2 worm cellular contexts compared by ENCODE assay signal in genomic region chrV:5717237-5717935, ce11.
A peak's percentile ranks its signal among the peaks of the same experiment; 100 is the strongest.
TF ChIP-seq lines count a peak whose summit lies in the region.

TSS of gene rga-3 (plus strand) at chrV:5717885.

TF ChIP-seq in whole organism, L4 larva, 104 proteins besides CTCF, POLR2A, EP300 and RAD21:
- TF ChIP-seq dmd-9 (GFP tag; IDR thresholded peaks at IDR 0.05; lab: Robert Waterston, UW), result no peak
- no peak for TF ChIP-seq nhr-41 (GFP tag; IDR thresholded peaks at IDR 0.05; lab: Robert Waterston, UW)
- no peak for TF ChIP-seq daf-16 (GFP tag; optimal IDR thresholded peaks at IDR 0.05; lab: Kevin White, UChicago)
- TF ChIP-seq daf-16 (tag; optimal IDR thresholded peaks at IDR 0.05; lab: Kevin White, UChicago), result no peak
- no peak for TF ChIP-seq fos-1 (tag; optimal IDR thresholded peaks at IDR 0.05; lab: Kevin White, UChicago)
- TF ChIP-seq nhr-237 (tag; optimal IDR thresholded peaks at IDR 0.05; lab: Kevin White, UChicago), result no peak
- no peak for TF ChIP-seq mes-2 (tag; optimal IDR thresholded peaks at IDR 0.05; lab: Kevin White, UChicago; ENCODE audit: poor library complexity, severe bottlenecking)
- TF ChIP-seq lin-1 (GFP tag; IDR thresholded peaks at IDR 0.05; lab: Robert Waterston, UW), result no peak
- no peak for TF ChIP-seq saeg-2 (GFP tag; IDR thresholded peaks at IDR 0.05; lab: Robert Waterston, UW)
- no peak for TF ChIP-seq snpc-4 (tag; optimal IDR thresholded peaks at IDR 0.05; lab: Kevin White, UChicago)
- TF ChIP-seq T26A8.4 (GFP tag; IDR thresholded peaks at IDR 0.05; lab: Robert Waterston, UW), result no peak
- peak; percentile 80 for TF ChIP-seq lin-38 (GFP tag; IDR thresholded peaks at IDR 0.05; lab: Robert Waterston, UW)
- TF ChIP-seq php-3 (GFP tag; IDR thresholded peaks at IDR 0.05; lab: Robert Waterston, UW), result no peak
- no peak for TF ChIP-seq T20F7.1 (GFP tag; optimal IDR thresholded peaks at IDR 0.05; lab: Kevin White, UChicago)
- TF ChIP-seq F44E2.7 (GFP tag; IDR thresholded peaks at IDR 0.05; lab: Robert Waterston, UW), result no peak
- TF ChIP-seq cey-2 (tag; optimal IDR thresholded peaks at IDR 0.05; lab: Kevin White, UChicago; ENCODE audit: borderline replicate concordance, insufficient read depth), result no peak
- no peak for TF ChIP-seq dmd-6 (GFP tag; IDR thresholded peaks at IDR 0.05; lab: Robert Waterston, UW)
- TF ChIP-seq lsy-2 (tag; optimal IDR thresholded peaks at IDR 0.05; lab: Kevin White, UChicago), result no peak
- TF ChIP-seq ceh-32 (tag; optimal IDR thresholded peaks at IDR 0.05; lab: Kevin White, UChicago; ENCODE audit: poor library complexity), result no peak
- TF ChIP-seq mdt-29 (GFP tag; IDR thresholded peaks at IDR 0.05; lab: Robert Waterston, UW), result no peak
- TF ChIP-seq ceh-82 (tag; optimal IDR thresholded peaks at IDR 0.05; lab: Kevin White, UChicago), result no peak
- TF ChIP-seq aly-2 (tag; optimal IDR thresholded peaks at IDR 0.05; lab: Kevin White, UChicago), result no peak
- no peak for TF ChIP-seq duxl-1 (tag; optimal IDR thresholded peaks at IDR 0.05; lab: Kevin White, UChicago; ENCODE audit: poor library complexity)
- TF ChIP-seq snpc-1.2 (GFP tag; IDR thresholded peaks at IDR 0.05; lab: Robert Waterston, UW), result peak; percentile 76
- TF ChIP-seq tra-1 (GFP tag; IDR thresholded peaks at IDR 0.05; lab: Robert Waterston, UW), result no peak
- TF ChIP-seq Y48G9A.11 (GFP tag; IDR thresholded peaks at IDR 0.05; lab: Robert Waterston, UW), result peak; percentile 97
- TF ChIP-seq unc-62 (GFP tag; optimal IDR thresholded peaks at IDR 0.05 in 1 of 2; lab: Kevin White, UChicago), result peak in 1 of 2 experiments; percentile 34
- TF ChIP-seq unc-62 (tag; optimal IDR thresholded peaks at IDR 0.05; lab: Kevin White, UChicago), result no peak
- TF ChIP-seq unc-130 (GFP tag; optimal IDR thresholded peaks at IDR 0.05; lab: Kevin White, UChicago), result peak; percentile 97
- no peak for TF ChIP-seq lin-29 (GFP tag; IDR thresholded peaks at IDR 0.05; lab: Robert Waterston, UW)
- no peak for TF ChIP-seq tag-97 (GFP tag; IDR thresholded peaks at IDR 0.05; lab: Robert Waterston, UW)
- no peak for TF ChIP-seq daf-19 (GFP tag; conservative IDR thresholded peaks at IDR 0.05; lab: Robert Waterston, UW)
- TF ChIP-seq set-16 (GFP tag; IDR thresholded peaks at IDR 0.05; lab: Robert Waterston, UW), result no peak
- TF ChIP-seq mdl-1 (tag; optimal IDR thresholded peaks at IDR 0.05; lab: Kevin White, UChicago), result no peak
- no peak for TF ChIP-seq nhr-102 (tag; optimal IDR thresholded peaks at IDR 0.05; lab: Kevin White, UChicago)
- TF ChIP-seq arid-1 (GFP tag; conservative IDR thresholded peaks at IDR 0.05; lab: Robert Waterston, UW), result no peak
- no peak for TF ChIP-seq D1046.2 (GFP tag; IDR thresholded peaks at IDR 0.05; lab: Robert Waterston, UW)
- no peak for TF ChIP-seq spr-1 (tag; optimal IDR thresholded peaks at IDR 0.05; lab: Kevin White, UChicago)
- no peak for TF ChIP-seq zfp-2 (tag; optimal IDR thresholded peaks at IDR 0.05; lab: Kevin White, UChicago)
- TF ChIP-seq madf-9 (GFP tag; conservative IDR thresholded peaks at IDR 0.05; lab: Robert Waterston, UW), result no peak
- no peak for TF ChIP-seq egl-43 (GFP tag; IDR thresholded peaks at IDR 0.05; lab: Robert Waterston, UW)
- no peak for TF ChIP-seq rbr-2 (tag; optimal IDR thresholded peaks at IDR 0.05; lab: Kevin White, UChicago)
- TF ChIP-seq ceh-44 (GFP tag; IDR thresholded peaks at IDR 0.05; lab: Robert Waterston, UW), result 0 out of 2 replicates have a peak, but pooled peaks have one; percentile 12
- no peak for TF ChIP-seq zfp-3 (GFP tag; conservative IDR thresholded peaks at IDR 0.05; lab: Robert Waterston, UW)
- no peak for TF ChIP-seq pha-4 (GFP tag; IDR thresholded peaks at IDR 0.05; lab: Robert Waterston, UW)
- TF ChIP-seq pha-4 (tag; optimal IDR thresholded peaks at IDR 0.05; lab: Kevin White, UChicago), result no peak
- TF ChIP-seq F49E8.2 (tag; optimal IDR thresholded peaks at IDR 0.05; lab: Kevin White, UChicago; ENCODE audit: borderline replicate concordance), result peak; percentile 95
- TF ChIP-seq ceh-62 (tag; optimal IDR thresholded peaks at IDR 0.05; lab: Kevin White, UChicago), result no peak

TF ChIP-seq in whole organism, young adult, 124 proteins besides CTCF, POLR2A, EP300 and RAD21 (continues in another document):
- TF ChIP-seq hsf-1 (GFP tag; IDR thresholded peaks at IDR 0.05; lab: Robert Waterston, UW) (peak; percentile 82), dpff-1 (tag; optimal IDR thresholded peaks at IDR 0.05; lab: Kevin White, UChicago) (no peak), aptf-3 (GFP tag; IDR thresholded peaks at IDR 0.05; lab: Robert Waterston, UW) (no peak), hlh-26 (GFP tag; conservative IDR thresholded peaks at IDR 0.05; lab: Robert Waterston, UW) (no peak), snpc-4 (GFP tag; optimal IDR thresholded peaks at IDR 0.05; lab: Kevin White, UChicago) (peak; percentile 62), snpc-4 (tag; optimal IDR thresholded peaks at IDR 0.05; lab: Kevin White, UChicago) (peak in 3 of 4 experiments; percentile 49 to 68 (median 64)), unc-62 (GFP tag; optimal IDR thresholded peaks at IDR 0.05; lab: Kevin White, UChicago) (no peak), B0261.1 (tag; optimal IDR thresholded peaks at IDR 0.05; lab: Kevin White, UChicago) (no peak), snpc-1.1 (tag; optimal IDR thresholded peaks at IDR 0.05; lab: Kevin White, UChicago; ENCODE audit: insufficient read depth) (peak; percentile 82), tbp1 (GFP tag; optimal IDR thresholded peaks at IDR 0.05; lab: Kevin White, UChicago) (peak; percentile 72), attf-5 (GFP tag; optimal IDR thresholded peaks at IDR 0.05; lab: Kevin White, UChicago) (no peak), F57A8.1 (GFP tag; optimal IDR thresholded peaks at IDR 0.05; lab: Kevin White, UChicago) (no peak), tbx-9 (tag; optimal IDR thresholded peaks at IDR 0.05; lab: Kevin White, UChicago; ENCODE audit: borderline replicate concordance) (no peak), K12H6.12 (tag; optimal IDR thresholded peaks at IDR 0.05; lab: Kevin White, UChicago) (no peak), K11D2.4 (GFP tag; IDR thresholded peaks at IDR 0.05; lab: Robert Waterston, UW) (no peak), F55B11.4 (tag; optimal IDR thresholded peaks at IDR 0.05; lab: Kevin White, UChicago; ENCODE audit: borderline replicate concordance, insufficient read depth) (no peak), B0336.3 (GFP tag; IDR thresholded peaks at IDR 0.05; lab: Robert Waterston, UW) (peak; percentile 85), ztf-28 (GFP tag; IDR thresholded peaks at IDR 0.05; lab: Robert Waterston, UW) (peak; percentile 90), B0035.1 (tag; optimal IDR thresholded peaks at IDR 0.05; lab: Kevin White, UChicago) (no peak), ztf-26 (tag; optimal IDR thresholded peaks at IDR 0.05; lab: Kevin White, UChicago) (no peak), F49E8.2 (tag; optimal IDR thresholded peaks at IDR 0.05; lab: Kevin White, UChicago; ENCODE audit: insufficient read depth) (peak; percentile 96), Y67H2A.10 (GFP tag; conservative IDR thresholded peaks at IDR 0.05; lab: Robert Waterston, UW) (0 out of 2 replicates have a peak, but pooled peaks have one; percentile 23), fkh-3 (tag; optimal IDR thresholded peaks at IDR 0.05; lab: Kevin White, UChicago) (no peak), sdz-38 (tag; optimal IDR thresholded peaks at IDR 0.05; lab: Kevin White, UChicago) (no peak), ceh-100 (GFP tag; IDR thresholded peaks at IDR 0.05; lab: Robert Waterston, UW) (peak; percentile 55; the same call in 1 of the 2 replicates), mel-28 (tag; optimal IDR thresholded peaks at IDR 0.05; lab: Kevin White, UChicago; ENCODE audit: borderline replicate concordance) (no peak), D2030.7 (GFP tag; IDR thresholded peaks at IDR 0.05; lab: Robert Waterston, UW) (peak; percentile 98), egl-44 (GFP tag; IDR thresholded peaks at IDR 0.05; lab: Robert Waterston, UW) (no peak), attf-6 (GFP tag; IDR thresholded peaks at IDR 0.05; lab: Robert Waterston, UW) (peak; percentile 74; the same call in 1 of the 2 replicates), F52B5.7 (tag; optimal IDR thresholded peaks at IDR 0.05; lab: Kevin White, UChicago) (no peak), unc-130 (GFP tag; optimal IDR thresholded peaks at IDR 0.05; lab: Kevin White, UChicago) (peak; percentile 95), ceh-27 (GFP tag; optimal IDR thresholded peaks at IDR 0.05; lab: Kevin White, UChicago) (no peak), madf-3 (GFP tag; IDR thresholded peaks at IDR 0.05; lab: Robert Waterston, UW) (peak; percentile 91), nhr-27 (tag; optimal IDR thresholded peaks at IDR 0.05; lab: Kevin White, UChicago) (no peak), ets-4 (GFP tag; optimal IDR thresholded peaks at IDR 0.05; lab: Kevin White, UChicago) (no peak), ztf-3 (GFP tag; optimal IDR thresholded peaks at IDR 0.05; lab: Kevin White, UChicago) (no peak), nhr-120 (GFP tag; IDR thresholded peaks at IDR 0.05; lab: Robert Waterston, UW) (no peak), ccch-3 (GFP tag; optimal IDR thresholded peaks at IDR 0.05; lab: Kevin White, UChicago) (no peak), mes-4 (tag; optimal IDR thresholded peaks at IDR 0.05; lab: Kevin White, UChicago) (no peak), lin-54 (GFP tag; optimal IDR thresholded peaks at IDR 0.05; lab: Kevin White, UChicago) (peak; percentile 93), lin-35 (GFP tag; optimal IDR thresholded peaks at IDR 0.05; lab: Kevin White, UChicago) (peak in 2 of 3 experiments; percentile 41 to 78), lsl-1 (GFP tag; optimal IDR thresholded peaks at IDR 0.05; lab: Kevin White, UChicago) (peak; percentile 100), ztf-6 (GFP tag; IDR thresholded peaks at IDR 0.05; lab: Robert Waterston, UW) (no peak), snpc-3.4 (tag; optimal IDR thresholded peaks at IDR 0.05; lab: Kevin White, UChicago) (peak; percentile 95), nfya-2 (GFP tag; IDR thresholded peaks at IDR 0.05; lab: Robert Waterston, UW) (no peak), ceh-58 (GFP tag; IDR thresholded peaks at IDR 0.05; lab: Robert Waterston, UW) (no peak), F33H1.4 (GFP tag; IDR thresholded peaks at IDR 0.05; lab: Robert Waterston, UW) (peak; percentile 97), nhr-80 (tag; optimal IDR thresholded peaks at IDR 0.05; lab: Kevin White, UChicago) (no peak), ztf-18 (tag; optimal IDR thresholded peaks at IDR 0.05; lab: Kevin White, UChicago) (peak; percentile 66), attf-3 (GFP tag; conservative IDR thresholded peaks at IDR 0.05; lab: Robert Waterston, UW) (peak; percentile 86), zim-3 (tag; optimal IDR thresholded peaks at IDR 0.05; lab: Kevin White, UChicago) (no peak), bed-2 (GFP tag; IDR thresholded peaks at IDR 0.05; lab: Robert Waterston, UW) (no peak), lin-40 (tag; optimal IDR thresholded peaks at IDR 0.05; lab: Kevin White, UChicago) (no peak)

Comparison
In these comparisons a context has a peak if more than half of its experiments do, and no peak if none do; other contexts are left out.
1. Of the 7 proteins assayed by ChIP-seq in both whole organism, young adult and whole organism, L4 larva: peak only in whole organism, young adult: dpl-1 and snpc-4; only in whole organism, L4 larva: none; in both: F49E8.2 and unc-130; in neither: 1; mixed calls (peak in some experiments, not most) for 2.